Fruit fly (Drosophila melanogaster): ENCODE results near the gene Sr-CIV.

Sr-CIV gene

DNA sequence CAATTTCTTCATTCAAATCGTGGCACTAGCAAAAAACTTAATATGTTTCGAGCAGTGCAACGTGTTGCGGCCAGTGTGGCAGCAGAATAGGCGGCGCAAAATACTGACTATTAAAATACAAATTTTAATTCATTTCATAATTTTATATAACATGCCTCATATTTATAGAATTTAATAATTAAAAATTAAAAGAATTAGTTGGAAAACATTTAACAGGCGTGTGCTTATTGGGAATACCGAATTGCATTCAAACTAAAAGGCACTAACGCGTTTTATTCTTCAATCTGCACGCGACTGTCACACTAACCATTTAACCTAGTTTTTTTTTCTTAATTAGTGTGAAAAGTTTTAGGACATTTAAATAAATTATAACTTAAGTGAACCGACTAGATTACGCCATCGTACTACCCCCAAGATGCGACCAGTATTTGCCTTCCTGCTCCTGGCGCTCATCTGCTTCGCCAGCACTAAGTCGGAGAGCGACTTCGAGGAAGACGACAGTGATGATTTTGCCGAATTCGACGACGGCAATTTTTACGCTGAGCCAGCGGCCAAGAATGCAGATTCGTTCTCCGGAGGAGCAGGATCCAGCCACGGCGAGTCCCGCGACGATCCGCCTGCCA lies 9.2 kb downstream of the Sr-CIV start, which contains the start of the genes LeuRS and CG17593:
TSS of gene LeuRS (minus strand) at position 88 of the 623 bp plus-strand sequence.
TSS of gene CG17593 (plus strand) at position 304 of the 623 bp plus-strand sequence.
- TF ChIP-seq CTCF (optimal IDR thresholded peaks at IDR 0.05) (no peak), CG8478 (optimal IDR thresholded peaks at IDR 0.05) (no peak)

DNA sequence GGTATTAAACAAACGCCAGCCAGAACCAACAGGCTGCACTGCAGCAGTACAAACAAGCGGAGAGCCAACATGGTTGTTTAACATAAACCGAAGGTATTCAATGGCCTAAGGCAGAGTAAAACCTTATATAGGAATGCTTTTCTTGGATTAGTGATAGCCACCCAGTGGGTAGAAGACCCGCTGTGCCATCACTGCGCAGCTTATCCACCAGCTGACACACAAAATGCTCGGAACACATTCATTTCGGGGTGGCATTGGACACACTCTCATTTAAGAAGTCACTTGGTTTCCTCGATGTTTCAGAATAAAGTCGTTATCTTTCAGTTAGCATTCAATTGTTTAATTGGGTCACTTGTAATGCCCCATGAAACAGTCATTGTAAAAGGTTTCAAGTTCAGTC lies 13.9 kb downstream of the Sr-CIV start, which contains the start of gene CG31954:
TSS of gene CG31954 (minus strand) at position 101 of the 400 bp plus-strand sequence.
- TF ChIP-seq CTCF (optimal IDR thresholded peaks at IDR 0.05) = no peak
- TF ChIP-seq CG8478 (optimal IDR thresholded peaks at IDR 0.05) = no peak

DNA sequence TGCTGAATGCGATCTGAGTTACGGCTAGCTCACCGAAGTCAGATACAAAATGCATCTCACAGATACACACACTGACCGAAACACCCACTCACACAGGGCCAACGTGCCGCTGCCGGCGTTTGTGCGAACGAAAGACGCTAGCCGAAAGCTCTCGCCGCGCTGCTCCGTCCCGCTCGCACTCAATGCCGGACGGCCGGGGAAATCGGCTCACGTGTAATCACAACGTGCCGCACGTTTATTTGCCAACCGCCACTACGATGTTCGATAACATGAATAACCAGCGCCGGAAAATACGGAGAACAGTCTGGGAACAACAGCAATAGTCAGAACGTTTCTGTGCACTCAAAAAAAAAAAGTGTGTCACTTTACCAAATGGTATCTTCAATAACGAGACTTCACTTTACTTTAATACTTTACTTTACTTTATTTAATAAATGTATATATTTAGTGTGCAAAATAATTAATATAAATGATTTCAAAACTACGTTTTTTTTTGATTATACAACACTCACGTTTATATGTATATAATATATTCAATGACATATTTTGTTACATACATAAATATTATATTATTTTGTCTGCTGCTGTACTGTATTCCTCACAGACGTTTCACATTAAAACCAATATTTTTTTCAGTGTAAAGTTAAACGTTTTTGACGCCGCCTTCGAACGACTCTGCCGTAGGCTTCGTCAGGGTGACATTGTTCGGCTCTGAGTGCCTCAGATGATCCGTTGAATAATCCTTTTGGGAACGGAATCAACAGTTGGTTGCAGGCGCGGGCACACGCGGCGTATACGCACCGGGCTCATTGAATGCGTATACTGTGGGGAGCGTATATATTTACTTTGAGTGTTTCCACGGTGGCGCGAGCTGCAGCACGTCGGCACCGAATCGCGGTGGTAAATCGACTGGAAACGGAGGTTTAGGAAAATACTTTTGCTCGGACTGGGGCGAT lies 16.4 kb downstream of the Sr-CIV start, which contains the start of gene tim:
TSS of gene tim (minus strand) at position 911 of the 956 bp plus-strand sequence.
- TF ChIP-seq CG8478 (optimal IDR thresholded peaks at IDR 0.05) (no peak), CTCF (optimal IDR thresholded peaks at IDR 0.05) (no peak)

DNA sequence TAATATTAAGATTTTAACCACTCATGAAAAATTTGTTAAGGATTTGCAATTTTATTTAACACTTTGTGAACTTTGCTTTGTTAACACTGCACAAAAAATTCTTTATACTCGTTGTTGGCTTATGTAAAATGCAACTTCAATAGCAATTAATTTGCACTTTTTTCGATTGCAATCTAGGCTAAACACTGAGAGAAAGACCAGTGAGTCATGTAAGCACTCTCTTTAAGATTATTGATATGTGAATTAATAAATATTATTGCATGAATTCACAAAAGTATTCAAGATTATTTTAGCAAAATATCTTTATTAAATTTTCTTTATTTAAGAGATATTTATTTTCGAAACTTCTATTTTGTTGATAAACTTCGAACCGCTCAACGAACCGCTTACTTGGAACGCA lies 17.1 kb downstream of the Sr-CIV start:
- TF ChIP-seq CG8478 (optimal IDR thresholded peaks at IDR 0.05) (no peak), CTCF (optimal IDR thresholded peaks at IDR 0.05) (no peak)

DNA sequence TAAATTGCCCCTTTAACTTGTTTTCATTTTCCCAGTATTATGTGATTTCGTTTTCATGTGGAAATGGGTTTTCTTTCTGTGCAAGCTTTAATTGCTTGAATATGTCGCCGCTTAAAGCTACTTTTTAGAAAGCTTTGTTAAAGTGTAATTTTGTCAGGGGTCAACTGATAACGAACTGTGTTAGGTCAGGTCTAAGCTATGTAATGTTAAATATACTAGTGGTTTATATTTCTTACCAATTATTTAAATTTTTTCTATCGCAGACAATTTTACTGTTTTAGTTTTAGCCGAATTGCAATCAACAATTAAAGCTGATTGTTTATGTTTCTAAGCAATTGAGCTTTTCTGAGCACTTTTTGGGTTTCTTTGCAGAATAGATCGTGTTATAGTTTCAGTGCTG lies 17.5 kb downstream of the Sr-CIV start:
- no peak for TF ChIP-seq CTCF (optimal IDR thresholded peaks at IDR 0.05)
- no peak for TF ChIP-seq CG8478 (optimal IDR thresholded peaks at IDR 0.05)

DNA sequence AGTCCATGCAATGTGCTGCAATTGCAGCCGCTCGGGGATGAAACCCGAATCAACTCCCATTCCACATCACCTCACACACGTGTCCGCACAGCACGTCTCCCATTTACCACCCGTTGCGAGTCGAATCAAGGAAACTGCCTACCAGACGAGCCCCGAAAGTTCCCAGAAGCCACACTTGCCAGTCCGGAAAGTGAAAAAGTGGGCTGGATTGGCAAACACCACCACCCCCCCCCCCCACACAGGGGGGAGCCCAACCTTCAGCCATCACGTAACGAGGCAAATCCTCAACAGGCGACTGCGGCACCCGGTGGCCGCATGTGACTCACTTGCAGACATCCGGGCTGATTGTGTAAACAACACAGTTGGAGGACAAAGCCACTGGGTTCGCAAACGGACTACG lies 19.0 kb downstream of the Sr-CIV start:
- no peak for TF ChIP-seq CTCF (optimal IDR thresholded peaks at IDR 0.05)
- TF ChIP-seq CG8478 (optimal IDR thresholded peaks at IDR 0.05) = no peak

DNA sequence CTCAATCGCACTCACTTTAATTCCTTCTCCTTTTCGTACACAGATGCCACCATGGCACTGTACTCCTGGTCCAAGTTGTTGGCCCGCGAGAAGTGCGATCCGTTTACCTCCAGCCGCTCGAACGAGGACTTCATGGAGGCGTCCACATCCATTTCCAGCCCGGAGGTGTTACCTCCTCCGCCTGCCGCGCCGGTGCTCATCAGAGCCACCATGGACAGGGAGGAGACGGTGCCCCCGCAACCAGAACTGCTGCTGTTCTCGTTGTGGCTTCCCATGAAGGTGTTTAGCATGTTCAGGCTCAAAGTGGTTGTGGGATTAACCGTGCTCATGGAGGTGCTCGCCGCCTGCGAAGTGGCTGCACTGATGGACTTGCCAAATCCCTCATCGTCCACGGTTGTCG lies 28.4 kb downstream of the Sr-CIV start:
- no peak for TF ChIP-seq CG8478 (optimal IDR thresholded peaks at IDR 0.05)
- TF ChIP-seq CTCF (optimal IDR thresholded peaks at IDR 0.05) = no peak

DNA sequence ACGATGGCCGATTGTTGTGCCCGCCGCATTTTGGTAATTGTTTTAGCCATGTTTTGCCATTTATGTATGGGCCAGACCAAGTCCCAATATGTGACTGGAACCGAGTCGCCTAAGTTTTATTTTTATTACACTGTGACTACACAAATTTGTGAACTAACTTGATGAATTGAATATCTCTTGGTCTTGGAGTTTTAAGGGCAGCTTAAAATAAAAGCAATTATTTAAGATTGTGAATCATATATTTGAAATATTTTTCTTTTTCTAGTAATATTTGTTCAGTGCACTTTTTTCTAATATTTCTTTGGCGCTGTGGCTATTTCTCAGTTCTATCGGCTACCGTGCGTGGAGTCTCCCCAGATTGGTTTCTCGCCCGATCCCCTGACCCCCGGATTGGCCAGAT lies 30.4 kb downstream of the Sr-CIV start:
- TF ChIP-seq CG8478 (optimal IDR thresholded peaks at IDR 0.05) (no peak), CTCF (optimal IDR thresholded peaks at IDR 0.05) (no peak)

DNA sequence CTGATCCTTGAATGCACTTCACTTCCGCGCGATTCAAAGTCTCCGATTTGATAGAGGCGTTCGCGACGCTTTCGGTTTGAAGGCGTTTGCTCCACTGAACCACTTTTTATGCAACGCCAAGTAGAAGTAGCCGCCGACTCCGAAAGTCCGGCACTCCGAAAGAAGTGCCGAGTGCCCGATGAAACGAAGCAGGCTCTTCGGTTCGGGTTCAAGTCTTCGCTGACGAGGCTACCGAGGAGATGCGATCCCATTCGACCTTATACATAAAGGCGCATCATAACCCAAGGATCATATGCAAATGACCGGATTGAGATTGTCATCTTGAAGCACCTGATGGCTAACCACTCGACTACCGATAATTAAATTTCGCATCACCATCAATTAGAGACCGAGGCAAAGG lies 32.9 kb downstream of the Sr-CIV start, which contains the start of gene CG15414:
TSS of gene CG15414 (minus strand) at position 101 of the 400 bp plus-strand sequence.
- TF ChIP-seq CG8478 (optimal IDR thresholded peaks at IDR 0.05) (no peak), CTCF (optimal IDR thresholded peaks at IDR 0.05) (peak; percentile 22 to 31)

DNA sequence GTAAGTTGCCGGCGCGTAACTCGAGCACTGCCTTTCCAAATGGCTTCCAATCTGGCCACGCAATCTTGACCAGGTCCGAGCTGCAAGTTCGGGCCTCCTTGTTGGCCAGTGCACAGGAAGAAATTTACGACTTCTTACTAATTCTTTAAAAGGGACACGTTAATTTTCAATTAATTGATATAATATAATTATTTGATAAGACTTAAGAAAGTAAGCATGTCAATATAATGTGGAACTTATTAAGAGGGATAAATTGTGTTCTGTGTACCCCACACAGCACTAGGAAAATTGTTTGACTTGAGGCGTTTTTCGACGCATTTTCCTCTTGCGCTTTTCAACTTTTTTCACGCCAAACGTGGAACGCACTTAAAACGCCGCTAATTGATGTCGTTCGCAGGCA lies 38.4 kb downstream of the Sr-CIV start:
- TF ChIP-seq CG8478 (optimal IDR thresholded peaks at IDR 0.05) = no peak
- TF ChIP-seq CTCF (optimal IDR thresholded peaks at IDR 0.05) = no peak

DNA sequence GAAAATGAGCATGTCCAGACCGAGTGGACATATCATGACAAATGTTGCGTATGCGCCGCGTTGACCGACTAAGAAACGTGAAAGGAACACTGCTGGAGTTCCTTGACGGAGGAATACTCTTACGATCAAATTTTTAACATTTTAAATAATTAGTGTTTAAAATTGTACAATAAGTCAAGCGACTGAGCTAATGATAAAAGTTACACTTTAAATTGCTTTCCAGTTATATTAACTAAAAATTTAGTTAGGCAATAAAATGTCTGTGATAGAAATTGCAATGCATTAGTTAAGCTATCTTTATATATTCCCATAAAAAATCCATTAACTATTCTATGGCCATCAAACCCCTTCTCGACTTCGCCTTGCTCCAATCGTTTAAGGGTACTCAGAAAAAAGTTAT lies 39.1 kb downstream of the Sr-CIV start:
- TF ChIP-seq CG8478 (optimal IDR thresholded peaks at IDR 0.05) (no peak), CTCF (optimal IDR thresholded peaks at IDR 0.05) (no peak)

DNA sequence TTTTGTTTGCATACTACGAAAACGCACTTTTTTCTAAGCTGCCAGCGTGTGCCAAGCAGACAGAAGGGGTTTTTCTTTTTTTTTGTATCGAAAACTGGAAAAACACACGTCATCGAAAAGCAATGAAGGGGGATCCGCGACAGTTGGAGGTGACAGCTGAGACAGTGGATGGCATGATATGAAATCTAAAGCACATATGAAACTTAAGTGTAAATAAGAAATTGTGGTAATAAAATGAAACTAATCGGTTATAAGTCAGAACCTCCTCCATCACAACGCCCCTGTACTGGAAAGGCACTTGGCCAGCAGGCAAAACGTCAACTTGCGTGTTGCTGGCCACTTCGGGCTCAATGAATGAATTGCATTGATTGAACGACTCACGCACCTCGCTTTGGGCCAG lies 40.2 kb downstream of the Sr-CIV start:
- no peak for TF ChIP-seq CTCF (optimal IDR thresholded peaks at IDR 0.05)
- no peak for TF ChIP-seq CG8478 (optimal IDR thresholded peaks at IDR 0.05)

DNA sequence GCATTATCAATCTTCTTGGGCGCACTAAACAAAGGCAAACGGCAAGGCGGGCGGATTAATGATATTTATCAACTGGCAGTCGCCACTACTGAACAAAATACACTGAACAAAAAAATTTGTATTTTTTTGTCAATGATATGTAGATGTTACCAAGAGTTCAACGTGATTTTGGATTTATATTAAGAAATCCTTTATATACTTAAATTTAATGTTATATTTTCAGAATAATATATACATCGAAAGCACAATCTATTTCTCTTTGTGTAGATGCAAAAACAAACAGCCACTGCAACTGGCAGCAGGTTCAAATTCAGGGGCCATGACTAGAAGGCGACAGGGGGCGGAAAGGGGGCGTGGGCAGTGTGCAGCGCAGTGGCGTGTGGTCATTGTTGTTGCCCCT lies 41.1 kb downstream of the Sr-CIV start:
- no peak for TF ChIP-seq CG8478 (optimal IDR thresholded peaks at IDR 0.05)
- no peak for TF ChIP-seq CTCF (optimal IDR thresholded peaks at IDR 0.05)

DNA sequence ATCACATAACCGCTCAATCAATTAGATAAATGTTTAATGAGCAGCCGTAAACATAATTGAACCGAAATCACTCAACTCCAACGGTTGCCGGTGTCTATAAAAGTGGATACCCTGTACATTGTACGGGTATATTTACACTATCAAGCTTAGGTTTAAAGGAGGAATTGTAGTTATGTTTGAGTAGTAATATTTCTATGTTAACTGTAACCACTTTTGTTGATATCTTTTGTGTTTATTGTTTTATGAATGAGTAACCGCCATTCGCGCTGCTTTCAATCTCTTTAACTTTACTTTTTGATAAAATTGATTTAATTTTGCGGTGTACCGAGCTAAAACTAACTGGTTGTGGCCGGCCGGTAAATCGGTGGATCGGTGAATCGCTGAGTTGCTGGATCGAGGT lies 41.8 kb downstream of the Sr-CIV start:
- no peak for TF ChIP-seq CTCF (optimal IDR thresholded peaks at IDR 0.05)

DNA sequence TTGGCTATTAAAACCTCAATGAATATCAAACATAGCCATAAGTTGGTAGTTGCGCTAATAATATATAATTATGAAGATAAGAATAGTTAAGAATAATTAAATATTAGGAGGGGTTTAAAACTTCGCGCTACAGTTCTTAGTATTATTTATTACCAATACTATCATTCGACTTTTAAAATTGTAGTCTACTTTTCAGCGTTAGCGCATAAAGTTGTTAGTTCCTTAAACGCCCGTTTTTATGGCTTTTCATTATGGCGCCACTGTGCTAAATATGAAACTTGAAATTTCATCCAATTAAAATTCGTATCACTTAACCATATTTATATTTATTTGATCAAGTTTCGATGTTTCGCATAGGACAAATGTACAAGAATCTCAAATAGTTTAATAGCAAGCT lies 43.4 kb downstream of the Sr-CIV start:
- TF ChIP-seq CTCF (optimal IDR thresholded peaks at IDR 0.05) = peak; percentile 67 to 89
- no peak for TF ChIP-seq CG8478 (optimal IDR thresholded peaks at IDR 0.05)
